Fruit fly (Drosophila melanogaster): ENCODE results near the gene Mkrn1.
A peak's percentile ranks its signal among the peaks of the same experiment; 100 is the strongest.

Gene Mkrn1

DNA sequence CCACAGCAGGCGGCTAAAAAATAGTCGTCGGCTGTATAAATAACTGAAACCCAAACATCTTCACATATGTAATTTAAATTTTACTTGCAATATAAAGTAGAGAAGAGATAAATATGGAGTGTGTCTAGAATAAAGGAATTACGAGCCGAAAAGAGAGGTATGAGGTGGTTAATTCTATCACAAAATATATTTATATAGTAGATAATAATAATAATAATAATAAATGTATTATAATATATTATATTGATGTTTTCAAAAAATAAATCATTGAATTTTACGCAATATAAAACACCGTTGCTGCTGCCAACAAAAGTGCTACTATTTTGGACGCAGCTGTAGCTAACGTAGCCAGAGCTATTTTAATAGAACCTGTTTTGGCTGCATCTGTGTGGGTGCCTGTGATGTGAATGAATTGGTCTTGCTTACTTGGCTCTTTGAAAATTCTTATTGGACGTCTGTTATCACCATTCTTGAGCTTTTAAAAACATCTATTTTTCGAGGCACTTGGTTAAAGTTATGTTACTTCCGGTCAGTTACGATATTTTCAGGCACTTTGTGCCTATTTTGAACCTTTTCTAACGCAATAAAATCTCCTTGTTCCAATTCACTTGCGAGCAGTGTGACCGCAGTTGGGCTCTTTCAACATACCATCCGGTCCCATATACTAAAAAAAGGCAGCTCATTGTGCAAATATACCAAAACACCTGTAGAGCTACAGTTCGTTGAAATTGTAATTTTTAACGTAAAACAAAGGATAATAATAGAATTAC lies 36.5 kb downstream of the Mkrn1 start, which contains the start of gene Hr78 (continued):
- peak; percentile 51; the same call in 2 of the 3 replicates for TF ChIP-seq CG34422 (GFP tag; IDR thresholded peaks at IDR 0.05)
- TF ChIP-seq CG3838 (GFP tag; optimal IDR thresholded peaks at IDR 0.05): peak; percentile 19
- peak; percentile 98 for TF ChIP-seq CG11696 (GFP tag; IDR thresholded peaks at IDR 0.05)
- no peak for TF ChIP-seq gro (GFP tag; optimal IDR thresholded peaks at IDR 0.05)
- TF ChIP-seq toy (GFP tag; IDR thresholded peaks at IDR 0.05): 0 out of 2 replicates have a peak, but pooled peaks have one; percentile 15
- TF ChIP-seq CG6272 (GFP tag; IDR thresholded peaks at IDR 0.05): no peak
- TF ChIP-seq Lpt (GFP tag; optimal IDR thresholded peaks at IDR 0.05): no peak
- peak; percentile 55 for TF ChIP-seq CG30403 (GFP tag; optimal IDR thresholded peaks at IDR 0.05)
- TF ChIP-seq CG7987 (GFP tag; optimal IDR thresholded peaks at IDR 0.05): peak; percentile 52
- peak; percentile 68 for TF ChIP-seq CG14014 (GFP tag; IDR thresholded peaks at IDR 0.05)
- no peak for TF ChIP-seq CG16863 (GFP tag; optimal IDR thresholded peaks at IDR 0.05)
- TF ChIP-seq jing (GFP tag; optimal IDR thresholded peaks at IDR 0.05): no peak
- TF ChIP-seq CG13775 (GFP tag; optimal IDR thresholded peaks at IDR 0.05): peak; percentile 82
- TF ChIP-seq so (GFP tag; IDR thresholded peaks at IDR 0.05): 0 out of 3 replicates have a peak, but pooled peaks have one; percentile 54
- TF ChIP-seq PHDP (tag; optimal IDR thresholded peaks at IDR 0.05): peak; percentile 89
- peak; percentile 51 for TF ChIP-seq Lhr (GFP tag; optimal IDR thresholded peaks at IDR 0.05)
- TF ChIP-seq CG31441 (GFP tag; IDR thresholded peaks at IDR 0.05): peak; percentile 89
- TF ChIP-seq Trl (optimal IDR thresholded peaks at IDR 0.05): no peak
- no peak for TF ChIP-seq Trl (GFP tag; optimal IDR thresholded peaks at IDR 0.05)
- TF ChIP-seq CG7372 (GFP tag; IDR thresholded peaks at IDR 0.05): peak; percentile 66
- TF ChIP-seq cad (GFP tag; optimal IDR thresholded peaks at IDR 0.05): peak; percentile 21
- TF ChIP-seq gem (tag; optimal IDR thresholded peaks at IDR 0.05): peak; percentile 92
- TF ChIP-seq CG12659 (GFP tag; optimal IDR thresholded peaks at IDR 0.05): peak; percentile 91
- TF ChIP-seq CG2116 (GFP tag; optimal IDR thresholded peaks at IDR 0.05): peak; percentile 48
- peak; percentile 90 for TF ChIP-seq BtbVII (GFP tag; optimal IDR thresholded peaks at IDR 0.05)
- TF ChIP-seq Antp (GFP tag; optimal IDR thresholded peaks at IDR 0.05): no peak
- peak; percentile 91 for TF ChIP-seq CG9437 (GFP tag; optimal IDR thresholded peaks at IDR 0.05)
- TF ChIP-seq CG15601 (tag; optimal IDR thresholded peaks at IDR 0.05): peak; percentile 74
- TF ChIP-seq fd96Cb (tag; optimal IDR thresholded peaks at IDR 0.05): peak; percentile 64
- TF ChIP-seq CG18476 (GFP tag; optimal IDR thresholded peaks at IDR 0.05): peak; percentile 57
- TF ChIP-seq ems (GFP tag; optimal IDR thresholded peaks at IDR 0.05): no peak
- TF ChIP-seq salm (tag; optimal IDR thresholded peaks at IDR 0.05): peak; percentile 84
- TF ChIP-seq tup (GFP tag; optimal IDR thresholded peaks at IDR 0.05): no peak
- peak; percentile 73 for TF ChIP-seq CG2875 (GFP tag; optimal IDR thresholded peaks at IDR 0.05)
- TF ChIP-seq CG32532 (GFP tag; IDR thresholded peaks at IDR 0.05): peak; percentile 77
- TF ChIP-seq CG2129 (GFP tag; IDR thresholded peaks at IDR 0.05; ENCODE audit: partially characterized antibody): no peak
- TF ChIP-seq CG42726 (GFP tag; IDR thresholded peaks at IDR 0.05; ENCODE audit: partially characterized antibody): peak; percentile 46; the same call in 1 of the 2 replicates
- TF ChIP-seq ham (GFP tag; IDR thresholded peaks at IDR 0.05): no peak
- peak; percentile 58 for TF ChIP-seq CG12155 (GFP tag; optimal IDR thresholded peaks at IDR 0.05)
- TF ChIP-seq CG13424 (tag; optimal IDR thresholded peaks at IDR 0.05): peak; percentile 86
- peak; percentile 69 for TF ChIP-seq Deaf1 (tag; optimal IDR thresholded peaks at IDR 0.05)
- TF ChIP-seq br (optimal IDR thresholded peaks at IDR 0.05): no peak
- TF ChIP-seq CG11695 (GFP tag; IDR thresholded peaks at IDR 0.05): peak; percentile 89; the same call in 2 of the 3 replicates
- TF ChIP-seq oc (tag; optimal IDR thresholded peaks at IDR 0.05): no peak
- TF ChIP-seq ro (GFP tag; IDR thresholded peaks at IDR 0.05): no peak
- TF ChIP-seq CG17385 (GFP tag; optimal IDR thresholded peaks at IDR 0.05): peak; percentile 81
- TF ChIP-seq NFAT (GFP tag; IDR thresholded peaks at IDR 0.05): no peak; the same call in 1 of the 2 replicates
- TF ChIP-seq Nf-YA (GFP tag; IDR thresholded peaks at IDR 0.05): no peak
- no peak for TF ChIP-seq NC2α (GFP tag; optimal IDR thresholded peaks at IDR 0.05)
- TF ChIP-seq CG10431 (GFP tag; optimal IDR thresholded peaks at IDR 0.05): peak; percentile 77

Measured in whole organism, embryonic.